Fruit fly (Drosophila melanogaster) Kc167 (cell line): Measurements from ENCODE around the gene BG642167.

ENCODE experiments used
- Myc ChIP-seq: fragments of >200 bp; optimal IDR thresholded peaks from 2 replicates; lab custom pipeline; 2017; ENCODE audit warnings: missing external identifiers
- Sin3A ChIP-seq: fragments of >200 bp; optimal IDR thresholded peaks from 2 replicates; lab custom pipeline; 2018; ENCODE audit warnings: missing external identifiers
- h ChIP-seq: fragments of >200 bp; optimal IDR thresholded peaks from 3 replicates; lab custom pipeline; 2018; ENCODE audit warnings: missing external identifiers
- insv ChIP-seq: fragments of >200 bp; optimal IDR thresholded peaks from 3 replicates; lab custom pipeline; 2018; ENCODE audit warnings: missing external identifiers
- psq ChIP-seq: fragments of >200 bp; optimal IDR thresholded peaks from 2 replicates; lab custom pipeline; 2017; ENCODE audit warnings: missing external identifiers
- ttk ChIP-seq: sonication (Bioruptor generic); optimal IDR thresholded peaks from 2 replicates; lab custom pipeline; 2017; ENCODE audit warnings: missing external identifiers

BG642167 gene

dm6 chr3R:25790371-25790770 is 15.9 kb upstream of the BG642167 start, which contains the start of gene CG31093:
Gene CG31093, minus strand, starts transcription at chr3R:25790471.
- TF ChIP-seq Sin3A (no peak), insv (lab: Kevin White, UChicago) (no peak), psq (lab: Kevin White, UChicago) (no peak)

dm6 chr3R:25791807-25792206 is 14.4 kb upstream of the BG642167 start:
- TF ChIP-seq Sin3A (no peak), h (lab: Kevin White, UChicago) (no peak), psq (lab: Kevin White, UChicago) (no peak), insv (lab: Kevin White, UChicago) (no peak), Myc (no peak), ttk (no peak)

- TF ChIP-seq ttk: no peak
- TF ChIP-seq h (lab: Kevin White, UChicago): no peak
- TF ChIP-seq psq (lab: Kevin White, UChicago): no peak
- no peak for TF ChIP-seq Myc
- TF ChIP-seq insv (lab: Kevin White, UChicago): no peak
- TF ChIP-seq Sin3A: no peak
Observed at dm6 chr3R:25810796-25811195, 4.6 kb downstream of the BG642167 start, which contains the start of gene CG5024. Gene CG5024, plus strand, starts transcription at chr3R:25811096.

- TF ChIP-seq h (lab: Kevin White, UChicago) (no peak), Myc (no peak), insv (lab: Kevin White, UChicago) (no peak), ttk (no peak), psq (lab: Kevin White, UChicago) (no peak), Sin3A (no peak)
Observed at dm6 chr3R:25811611-25812010, 5.4 kb downstream of the BG642167 start, which contains the start of the genes Acam and CG17770. Gene Acam, plus strand, starts transcription at chr3R:25811911. Gene CG17770, plus strand, starts transcription at chr3R:25811911.

dm6 chr3R:25815179-25815578 is 8.9 kb downstream of the BG642167 start, which contains the start of gene CG14354:
Gene CG14354, plus strand, starts transcription at chr3R:25815479.
- TF ChIP-seq h (lab: Kevin White, UChicago): no peak
- no peak for TF ChIP-seq Myc
- no peak for TF ChIP-seq ttk
- TF ChIP-seq insv (lab: Kevin White, UChicago): no peak
- no peak for TF ChIP-seq psq (lab: Kevin White, UChicago)
- TF ChIP-seq Sin3A: no peak

- TF ChIP-seq psq (lab: Kevin White, UChicago): no peak
- TF ChIP-seq Sin3A: no peak
- TF ChIP-seq insv (lab: Kevin White, UChicago): no peak
- TF ChIP-seq ttk: no peak
- TF ChIP-seq h (lab: Kevin White, UChicago): no peak
- no peak for TF ChIP-seq Myc
Observed at dm6 chr3R:25829598-25829997, 23.4 kb downstream of the BG642167 start, which contains the start of gene Mst57Dc. Gene Mst57Dc, minus strand, starts transcription at chr3R:25829698.

- TF ChIP-seq psq (lab: Kevin White, UChicago) (no peak), Myc (no peak), ttk (no peak), Sin3A (no peak), h (lab: Kevin White, UChicago) (no peak), insv (lab: Kevin White, UChicago) (no peak)
Observed at dm6 chr3R:25830128-25830527, 23.9 kb downstream of the BG642167 start, which contains the start of gene Sfp96F. Gene Sfp96F, minus strand, starts transcription at chr3R:25830228.

dm6 chr3R:25830814-25831213 is 24.6 kb downstream of the BG642167 start, which contains the start of gene Mst57Db:
Gene Mst57Db, minus strand, starts transcription at chr3R:25830914.
- TF ChIP-seq insv (lab: Kevin White, UChicago): no peak
- no peak for TF ChIP-seq Sin3A
- TF ChIP-seq psq (lab: Kevin White, UChicago): no peak
- no peak for TF ChIP-seq h (lab: Kevin White, UChicago)
- no peak for TF ChIP-seq Myc
- no peak for TF ChIP-seq ttk

- TF ChIP-seq Myc (no peak), insv (lab: Kevin White, UChicago) (no peak), h (lab: Kevin White, UChicago) (no peak), Sin3A (no peak), psq (lab: Kevin White, UChicago) (no peak), ttk (no peak)
Observed at dm6 chr3R:25831799-25832280, 25.6 kb downstream of the BG642167 start, which contains the start of the genes Mst57Da and alpha4GT2. Gene Mst57Da, minus strand, starts transcription at chr3R:25831899. Gene alpha4GT2, plus strand, starts transcription at chr3R:25832230.

- no peak for TF ChIP-seq Sin3A
- no peak for TF ChIP-seq psq (lab: Kevin White, UChicago)
- no peak for TF ChIP-seq h (lab: Kevin White, UChicago)
- TF ChIP-seq ttk: no peak
- TF ChIP-seq Myc: no peak
- no peak for TF ChIP-seq insv (lab: Kevin White, UChicago)
Observed at dm6 chr3R:25851224-25851682, 45.0 kb downstream of the BG642167 start, which contains the start of the genes CG14545 and CG5886. Gene CG14545, minus strand, starts transcription at chr3R:25851291. Gene CG5886, plus strand, starts transcription at chr3R:25851632.

dm6 chr3R:25854825-25855224 is 48.6 kb downstream of the BG642167 start:
- TF ChIP-seq ttk: no peak
- no peak for TF ChIP-seq psq (lab: Kevin White, UChicago)
- no peak for TF ChIP-seq h (lab: Kevin White, UChicago)
- no peak for TF ChIP-seq Sin3A
- TF ChIP-seq insv (lab: Kevin White, UChicago): no peak
- no peak for TF ChIP-seq Myc

- TF ChIP-seq ttk (no peak), insv (lab: Kevin White, UChicago) (no peak), h (lab: Kevin White, UChicago) (no peak), psq (lab: Kevin White, UChicago) (no peak)
Observed at dm6 chr3R:25855594-25856305, 49.5 kb downstream of the BG642167 start, which contains the start of gene CG5890. Gene CG5890, plus strand, starts transcription at chr3R:25856154.
